Fruit fly (Drosophila melanogaster) whole organism, wandering third instar larva: Measurements from ENCODE around the gene drd.

ENCODE experiments used
- CG32264 ChIP-seq: fragments of 200-800 bp; sonication (Bioruptor generic); optimal IDR thresholded peaks from 2 replicates; lab custom pipeline; 2016; ENCODE audit warnings: missing biosample characterization, missing genetic modification characterization
- Dfd ChIP-seq: fragments of >200 bp; optimal IDR thresholded peaks from 2 replicates; lab custom pipeline; 2017; ENCODE audit warnings: missing biosample characterization, missing genetic modification characterization
- dmrt93B ChIP-seq: fragments of 200-800 bp; sonication (Bioruptor generic); optimal IDR thresholded peaks from 2 replicates; lab custom pipeline; 2018; ENCODE audit warnings: missing biosample characterization, mild to moderate bottlenecking, missing genetic modification characterization
- fru ChIP-seq: fragments of 200-800 bp; sonication (Bioruptor generic); optimal IDR thresholded peaks from 3 replicates; lab custom pipeline; 2016; ENCODE audit warnings: missing biosample characterization, mild to moderate bottlenecking, missing genetic modification characterization
- usp ChIP-seq: fragments of >200 bp; optimal IDR thresholded peaks from 2 replicates; lab custom pipeline; 2017; ENCODE audit warnings: missing biosample characterization, missing genetic modification characterization

- no peak for TF ChIP-seq fru (GFP tag; lab: Kevin White, UChicago)
- TF ChIP-seq Dfd: no peak
- no peak for TF ChIP-seq usp (GFP tag; lab: Kevin White, UChicago)
- no peak for TF ChIP-seq CG32264
- TF ChIP-seq dmrt93B (GFP tag; lab: Kevin White, UChicago): no peak
Observed at dm6 chrX:15127880-15128644, 2.5 kb downstream of the drd start.
